Fruit fly (Drosophila melanogaster) whole organism, embryonic: ENCODE results near the gene wls.

ENCODE experiments used
- ATbp ChIP-seq: fragments of 200-800 bp; sonication (Bioruptor generic); optimal IDR thresholded peaks from 2 replicates; lab custom pipeline; 2017; ENCODE audit warnings: missing biosample characterization, mild to moderate bottlenecking, missing genetic modification characterization, missing genetic modification reagents
- CG11696 ChIP-seq: fragments of 200-800 bp; sonication (Bioruptor generic); IDR thresholded peaks from 2 replicates; pipeline ENCODE4 v1.3.6; 2022; ENCODE audit warnings: missing biosample characterization, missing genetic modification characterization
- CG12219 ChIP-seq: fragments of 200-800 bp; sonication (Bioruptor generic); optimal IDR thresholded peaks from 3 replicates; lab custom pipeline; 2018; ENCODE audit warnings: missing biosample characterization, mild to moderate bottlenecking, missing genetic modification characterization
- CG12299 ChIP-seq: fragments of 200-800 bp; sonication (Bioruptor generic); optimal IDR thresholded peaks from 2 replicates; lab custom pipeline; 2018; ENCODE audit warnings: missing biosample characterization, mild to moderate bottlenecking, missing genetic modification characterization
- CG13287 ChIP-seq: fragments of 200-800 bp; sonication (Bioruptor generic); IDR thresholded peaks from 2 replicates; pipeline ENCODE4 v1.3.6; 2022; ENCODE audit warnings: missing biosample characterization, missing genetic modification characterization; ENCODE audit not compliant: partially characterized antibody
- CG13624 ChIP-seq: fragments of 200-800 bp; sonication (Bioruptor generic); optimal IDR thresholded peaks from 2 replicates; lab custom pipeline; 2016; ENCODE audit warnings: missing biosample characterization, missing genetic modification characterization
- CG18764 ChIP-seq: fragments of 200-800 bp; sonication (Bioruptor generic); optimal IDR thresholded peaks from 3 replicates; lab custom pipeline; 2016; ENCODE audit warnings: missing biosample characterization, missing genetic modification characterization
- CG2199 ChIP-seq: fragments of 200-800 bp; sonication (Bioruptor generic); IDR thresholded peaks from 3 replicates; pipeline ENCODE4 v1.3.6; 2022; ENCODE audit warnings: missing biosample characterization, missing genetic modification characterization
- CG30020 ChIP-seq: fragments of 200-800 bp; optimal IDR thresholded peaks from 2 replicates; lab custom pipeline; 2019; ENCODE audit warnings: missing biosample characterization, mild to moderate bottlenecking, missing genetic modification characterization, moderate library complexity
- CG3163 ChIP-seq: fragments of 200-800 bp; sonication (Bioruptor generic); optimal IDR thresholded peaks from 3 replicates; lab custom pipeline; 2016; ENCODE audit warnings: missing biosample characterization, missing genetic modification characterization
- CG3847 ChIP-seq: fragments of 200-800 bp; sonication (Bioruptor generic); IDR thresholded peaks from 2 replicates; pipeline ENCODE4 v1.3.6; 2022; ENCODE audit warnings: missing biosample characterization, missing genetic modification characterization
- CG3995 ChIP-seq: fragments of 200-800 bp; sonication (Bioruptor generic); optimal IDR thresholded peaks from 3 replicates; lab custom pipeline; 2016; ENCODE audit warnings: missing biosample characterization, missing genetic modification characterization
- CG5180 ChIP-seq: fragments of 200-800 bp; sonication (Bioruptor generic); optimal IDR thresholded peaks from 3 replicates; lab custom pipeline; 2017; ENCODE audit warnings: missing biosample characterization, missing genetic modification characterization, mild to moderate bottlenecking, moderate library complexity, missing genetic modification reagents
- CG6689 ChIP-seq: fragments of 200-800 bp; sonication (Bioruptor generic); IDR thresholded peaks from 2 replicates; pipeline ENCODE4 v1.3.6; 2022; ENCODE audit warnings: missing biosample characterization, missing genetic modification characterization
- CG6765 ChIP-seq: fragments of 200-800 bp; sonication (Bioruptor generic); optimal IDR thresholded peaks from 3 replicates; lab custom pipeline; 2017; ENCODE audit warnings: missing biosample characterization, mild to moderate bottlenecking, missing genetic modification characterization
- CG7357 ChIP-seq: fragments of 200-800 bp; sonication (Bioruptor generic); IDR thresholded peaks from 3 replicates; pipeline ENCODE4 v1.3.6; 2022; ENCODE audit warnings: missing biosample characterization, missing genetic modification characterization
- CG8281 ChIP-seq: fragments of 200-800 bp; sonication (Bioruptor generic); optimal IDR thresholded peaks from 2 replicates; lab custom pipeline; 2018; ENCODE audit warnings: missing biosample characterization, mild to moderate bottlenecking, missing genetic modification characterization, moderate library complexity
- CG8290 ChIP-seq, 3 experiments: fragments of 200-800 bp; sonication (Bioruptor generic); optimal IDR thresholded peaks; 2 replicates each; lab custom pipeline; 2016 to 2019; ENCODE audit warnings: missing biosample characterization in 3 of 3, missing genetic modification characterization in 3 of 3, mild to moderate bottlenecking in 2 of 3, moderate library complexity in 1 of 3
- CHES-1-like ChIP-seq: fragments of 200-800 bp; sonication (Bioruptor generic); optimal IDR thresholded peaks from 2 replicates; lab custom pipeline; 2016; ENCODE audit warnings: missing biosample characterization, missing genetic modification characterization
- D ChIP-seq, 2 experiments: fragments of 200-800 bp in 1 of 2; fragments of >200 bp in 1 of 2; sonication (Bioruptor generic) in 1 of 2; optimal IDR thresholded peaks; 2 replicates in 1 of 2; 3 replicates in 1 of 2; lab custom pipeline; 2017; ENCODE audit warnings: mild to moderate bottlenecking in 1 of 2, missing biosample characterization in 1 of 2, missing genetic modification characterization in 1 of 2, missing genetic modification reagents in 1 of 2
- Doc3 ChIP-seq: fragments of 200-800 bp; sonication (Bioruptor generic); IDR thresholded peaks from 3 replicates; pipeline ENCODE4 v1.3.6; 2022; ENCODE audit warnings: missing biosample characterization, missing genetic modification characterization; ENCODE audit not compliant: partially characterized antibody
- Drgx ChIP-seq: fragments of 200-800 bp; sonication (Bioruptor generic); IDR thresholded peaks from 2 replicates; pipeline ENCODE4 v1.3.6; 2022; ENCODE audit warnings: missing biosample characterization, missing genetic modification characterization
- Fer3 ChIP-seq: fragments of 200-800 bp; sonication (Bioruptor generic); optimal IDR thresholded peaks from 2 replicates; lab custom pipeline; 2018; ENCODE audit warnings: missing biosample characterization, mild to moderate bottlenecking, missing genetic modification characterization, moderate library complexity
- H2.0 ChIP-seq: fragments of 200-800 bp; sonication (Bioruptor generic); IDR thresholded peaks from 2 replicates; pipeline ENCODE4 v1.3.6; 2022; ENCODE audit warnings: missing biosample characterization, missing genetic modification characterization
- HLH54F ChIP-seq: fragments of 200-800 bp; sonication (Bioruptor generic); optimal IDR thresholded peaks from 3 replicates; lab custom pipeline; 2016; ENCODE audit warnings: missing biosample characterization, missing genetic modification characterization
- HLHmδ ChIP-seq: fragments of 200-800 bp; sonication (Bioruptor generic); optimal IDR thresholded peaks from 2 replicates; lab custom pipeline; 2018; ENCODE audit warnings: missing biosample characterization, mild to moderate bottlenecking, missing genetic modification characterization, moderate library complexity
- Hr78 ChIP-seq, 2 experiments: fragments of 200-800 bp in 1 of 2; fragments of >200 bp in 1 of 2; sonication (Bioruptor generic) in 1 of 2; optimal IDR thresholded peaks; 2 replicates each; lab custom pipeline; 2017 to 2019; ENCODE audit warnings: missing biosample characterization in 2 of 2, missing genetic modification characterization in 2 of 2, mild to moderate bottlenecking in 1 of 2, moderate library complexity in 1 of 2
- MBD-R2 ChIP-seq: fragments of 200-800 bp; sonication (Bioruptor generic); IDR thresholded peaks from 2 replicates; pipeline ENCODE4 v1.3.6; 2022; ENCODE audit warnings: missing biosample characterization, missing genetic modification characterization
- Med ChIP-seq: fragments of 200-800 bp; sonication (Bioruptor generic); peaks from one replicate; lab custom pipeline; 2016; ENCODE audit warnings: missing biosample characterization, missing genetic modification characterization, mild to moderate bottlenecking, inconsistent platforms, moderate library complexity
- NK7.1 ChIP-seq: fragments of 200-800 bp; sonication (Bioruptor generic); optimal IDR thresholded peaks from 3 replicates; lab custom pipeline; 2016; ENCODE audit warnings: missing biosample characterization, missing genetic modification characterization
- Rx ChIP-seq: fragments of 200-800 bp; sonication (Bioruptor generic); IDR thresholded peaks from 2 replicates; pipeline ENCODE4 v1.3.6; 2022; ENCODE audit warnings: missing biosample characterization, missing genetic modification characterization
- Sox100B ChIP-seq: fragments of 200-800 bp; sonication (Bioruptor generic); optimal IDR thresholded peaks from 3 replicates; lab custom pipeline; 2018; ENCODE audit warnings: missing biosample characterization, mild to moderate bottlenecking, missing genetic modification characterization
- Vsx1 ChIP-seq: fragments of 200-800 bp; sonication (Bioruptor generic); optimal IDR thresholded peaks from 2 replicates; lab custom pipeline; 2017; ENCODE audit warnings: missing biosample characterization, mild to moderate bottlenecking, missing genetic modification characterization, missing genetic modification reagents
- al ChIP-seq: fragments of 200-800 bp; sonication (Bioruptor generic); IDR thresholded peaks from 2 replicates; pipeline ENCODE4 v1.3.6; 2022; ENCODE audit warnings: missing biosample characterization, missing genetic modification characterization
- da ChIP-seq: fragments of 200-800 bp; sonication (Bioruptor generic); optimal IDR thresholded peaks from 2 replicates; lab custom pipeline; 2016; ENCODE audit warnings: missing biosample characterization, missing genetic modification characterization
- disco-r ChIP-seq: fragments of 200-800 bp; sonication (Bioruptor generic); optimal IDR thresholded peaks from 2 replicates; lab custom pipeline; 2016; ENCODE audit warnings: missing biosample characterization, missing genetic modification characterization
- dmrt99B ChIP-seq: fragments of 200-800 bp; sonication (Bioruptor generic); optimal IDR thresholded peaks from 2 replicates; lab custom pipeline; 2018; ENCODE audit warnings: missing biosample characterization, mild to moderate bottlenecking, missing genetic modification characterization, moderate library complexity
- ham ChIP-seq: fragments of 200-800 bp; sonication (Bioruptor generic); IDR thresholded peaks from 2 replicates; pipeline ENCODE4 v1.3.6; 2022; ENCODE audit warnings: missing biosample characterization, missing genetic modification characterization
- insv ChIP-seq, 2 experiments: fragments of 200-800 bp; sonication (Bioruptor generic); optimal IDR thresholded peaks; 3 replicates each; lab custom pipeline; 2016 to 2018; ENCODE audit warnings: missing biosample characterization in 2 of 2, missing genetic modification characterization in 2 of 2
- jing ChIP-seq: fragments of 200-800 bp; sonication (Bioruptor generic); optimal IDR thresholded peaks from 2 replicates; lab custom pipeline; 2018; ENCODE audit warnings: missing biosample characterization, mild to moderate bottlenecking, missing genetic modification characterization
- ken ChIP-seq: fragments of 200-800 bp; sonication (Bioruptor generic); IDR thresholded peaks from 3 replicates; pipeline ENCODE4 v1.3.6; 2022; ENCODE audit warnings: missing biosample characterization, missing genetic modification characterization
- mirr ChIP-seq: fragments of 200-800 bp; sonication (Bioruptor generic); optimal IDR thresholded peaks from 3 replicates; lab custom pipeline; 2018; ENCODE audit warnings: missing biosample characterization, mild to moderate bottlenecking, missing genetic modification characterization
- otp ChIP-seq: fragments of 200-800 bp; sonication (Bioruptor generic); IDR thresholded peaks from 3 replicates; pipeline ENCODE4, ENCODE4 v1.3.6; 2022; ENCODE audit warnings: missing biosample characterization, missing genetic modification characterization
- p53 ChIP-seq: fragments of 200-800 bp; sonication (Bioruptor generic); optimal IDR thresholded peaks from 2 replicates; lab custom pipeline; 2016; ENCODE audit warnings: missing biosample characterization, missing genetic modification characterization
- pum ChIP-seq: fragments of 200-800 bp; sonication (Bioruptor generic); optimal IDR thresholded peaks from 2 replicates; lab custom pipeline; 2016; ENCODE audit warnings: missing biosample characterization, missing genetic modification characterization
- sim ChIP-seq: fragments of 200-800 bp; sonication (Bioruptor generic); IDR thresholded peaks from 2 replicates; pipeline ENCODE4 v1.3.6; 2022; ENCODE audit warnings: missing biosample characterization, missing genetic modification characterization
- slou ChIP-seq: fragments of 200-800 bp; sonication (Bioruptor generic); optimal IDR thresholded peaks from 3 replicates; lab custom pipeline; 2016; ENCODE audit warnings: missing biosample characterization, missing genetic modification characterization
- ssp ChIP-seq: fragments of 200-800 bp; sonication (Bioruptor generic); IDR thresholded peaks from 2 replicates; pipeline ENCODE4 v1.3.6; 2022; ENCODE audit warnings: missing biosample characterization, missing genetic modification characterization
- tx ChIP-seq: fragments of 200-800 bp; sonication (Bioruptor generic); optimal IDR thresholded peaks from 2 replicates; lab custom pipeline; 2016; ENCODE audit warnings: missing biosample characterization, missing genetic modification characterization
- unpg ChIP-seq: fragments of 200-800 bp; sonication (Bioruptor generic); optimal IDR thresholded peaks from 3 replicates; lab custom pipeline; 2018; ENCODE audit warnings: missing biosample characterization, mild to moderate bottlenecking, missing genetic modification characterization, moderate library complexity

The wls gene

DNA sequence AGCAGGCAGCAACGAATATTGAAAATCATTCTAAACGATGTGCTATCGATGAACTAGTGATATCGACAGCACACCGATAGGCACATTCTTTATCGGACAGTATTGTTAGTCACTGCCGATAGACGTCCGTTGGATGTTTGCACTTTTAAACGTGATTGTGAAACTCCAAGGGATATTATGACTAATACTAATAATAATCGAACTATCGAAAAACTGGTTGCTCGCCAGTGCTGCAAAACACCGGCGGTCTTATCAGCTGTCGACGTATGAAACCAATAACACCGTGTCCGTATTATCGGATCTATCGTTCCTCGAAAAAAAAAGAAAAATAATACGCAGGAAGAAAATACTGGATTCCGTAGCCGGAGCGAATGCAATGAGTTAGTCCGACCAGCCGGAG lies 41.1 kb upstream of the wls start, which contains the start of the genes Ube3a and CG7600 (continued):
- TF ChIP-seq Vsx1 (GFP tag; lab: Kevin White, UChicago) (peak; percentile 24), ATbp (GFP tag; lab: Kevin White, UChicago) (no peak), unpg (GFP tag; lab: Kevin White, UChicago) (peak; percentile 37), da (GFP tag; lab: Kevin White, UChicago) (no peak), sim (GFP tag; lab: Robert Waterston, UW) (peak; percentile 18; the same call in 1 of the 2 replicates), CHES-1-like (GFP tag; lab: Kevin White, UChicago) (peak; percentile 54), p53 (GFP tag; lab: Kevin White, UChicago) (peak; percentile 7), CG11696 (GFP tag; lab: Robert Waterston, UW) (no peak), Sox100B (no peak), HLHmδ (no peak), CG2199 (GFP tag; lab: Robert Waterston, UW) (no peak), CG30020 (tag; lab: Kevin White, UChicago) (peak; percentile 56), mirr (GFP tag; lab: Kevin White, UChicago) (peak; percentile 86), al (GFP tag; lab: Robert Waterston, UW) (no peak), ham (GFP tag; lab: Robert Waterston, UW) (no peak), pum (GFP tag; lab: Kevin White, UChicago) (no peak), otp (GFP tag; lab: Robert Waterston, UW) (no peak), CG12219 (no peak), CG3995 (peak; percentile 95), slou (no peak), ssp (GFP tag; lab: Robert Waterston, UW) (peak; percentile 38; the same call in 1 of the 2 replicates), CG7357 (GFP tag; lab: Robert Waterston, UW) (no peak), CG13624 (peak; percentile 81), dmrt99B (tag; lab: Kevin White, UChicago) (no peak), disco-r (no peak), Med (GFP tag; lab: Kevin White, UChicago) (peak; percentile 94), jing (GFP tag; lab: Kevin White, UChicago) (no peak), CG6765 (GFP tag; lab: Kevin White, UChicago) (no peak), Doc3 (GFP tag; lab: Robert Waterston, UW) (peak; percentile 99), CG8281 (no peak), Hr78 (GFP tag; optimal IDR thresholded peaks at IDR 0.05; lab: Kevin White, UChicago) (no peak), CG12299 (peak; percentile 42), tx (no peak), HLH54F (GFP tag; lab: Kevin White, UChicago) (peak; percentile 24), CG13287 (GFP tag; lab: Robert Waterston, UW) (peak; percentile 100), CG3847 (GFP tag; lab: Robert Waterston, UW) (peak; percentile 77), D (optimal IDR thresholded peaks at IDR 0.05; lab: Kevin White, UChicago) (no peak), D (GFP tag; optimal IDR thresholded peaks at IDR 0.05; lab: Kevin White, UChicago) (no peak), CG5180 (GFP tag; lab: Kevin White, UChicago) (no peak), Rx (GFP tag; lab: Robert Waterston, UW) (no peak), NK7.1 (GFP tag; lab: Kevin White, UChicago) (no peak), MBD-R2 (GFP tag; lab: Robert Waterston, UW) (peak; percentile 87), Drgx (no peak), Fer3 (tag; lab: Kevin White, UChicago) (peak; percentile 26), CG8290 (GFP tag; optimal IDR thresholded peaks at IDR 0.05; lab: Kevin White, UChicago) (peak; percentile 56), CG8290 (tag; optimal IDR thresholded peaks at IDR 0.05; lab: Kevin White, UChicago) (peak in 1 of 2 experiments; percentile 88), CG18764 (GFP tag; lab: Kevin White, UChicago) (peak; percentile 8), H2.0 (GFP tag; lab: Robert Waterston, UW) (no peak), ken (GFP tag; lab: Robert Waterston, UW) (no peak), CG6689 (GFP tag; lab: Robert Waterston, UW) (no peak), insv (GFP tag; optimal IDR thresholded peaks at IDR 0.05; lab: Kevin White, UChicago) (peak in 1 of 2 experiments; percentile 73), CG3163 (GFP tag; lab: Kevin White, UChicago) (peak; percentile 47)
